Worm (Caenorhabditis elegans): ENCODE results near the gene C34B4.3.

Gene C34B4.3

ce11 chrV:13046125-13047123 is 24.5 kb downstream of the C34B4.3 start (continued):
- TF ChIP-seq lin-13 (GFP tag; optimal IDR thresholded peaks at IDR 0.05) (no peak), ama-1 (optimal IDR thresholded peaks at IDR 0.05) (no peak), nhr-10 (tag; optimal IDR thresholded peaks at IDR 0.05) (no peak), ceh-16 (tag; optimal IDR thresholded peaks at IDR 0.05) (no peak), gmeb-1 (tag; optimal IDR thresholded peaks at IDR 0.05) (no peak), sem-4 (tag; optimal IDR thresholded peaks at IDR 0.05) (no peak), lsy-2 (tag; optimal IDR thresholded peaks at IDR 0.05) (no peak), elt-1 (tag; optimal IDR thresholded peaks at IDR 0.05) (no peak), aly-2 (tag; optimal IDR thresholded peaks at IDR 0.05) (no peak), unc-55 (GFP tag; optimal IDR thresholded peaks at IDR 0.05) (no peak), nhr-11 (tag; optimal IDR thresholded peaks at IDR 0.05) (no peak), nhr-12 (tag; optimal IDR thresholded peaks at IDR 0.05) (no peak), ZK546.5 (tag; optimal IDR thresholded peaks at IDR 0.05) (no peak), peb-1 (tag; optimal IDR thresholded peaks at IDR 0.05) (no peak)

- no peak for TF ChIP-seq lsy-2 (tag; optimal IDR thresholded peaks at IDR 0.05)
- no peak for TF ChIP-seq F13H6.1 (tag; optimal IDR thresholded peaks at IDR 0.05)
- TF ChIP-seq peb-1 (tag; optimal IDR thresholded peaks at IDR 0.05), result no peak
- TF ChIP-seq C34F6.9 (tag; optimal IDR thresholded peaks at IDR 0.05), result no peak
- TF ChIP-seq dmd-4 (tag; optimal IDR thresholded peaks at IDR 0.05), result no peak
- no peak for TF ChIP-seq mbf-1 (tag; optimal IDR thresholded peaks at IDR 0.05)
Measured at ce11 chrV:13045017-13045416, 25.9 kb downstream of the C34B4.3 start.

ce11 chrV:13043832-13044521 is 27.0 kb downstream of the C34B4.3 start:
- TF ChIP-seq lin-13 (GFP tag; optimal IDR thresholded peaks at IDR 0.05), result no peak
- TF ChIP-seq snpc-4 (tag; optimal IDR thresholded peaks at IDR 0.05), result no peak
- no peak for TF ChIP-seq blmp-1 (tag; optimal IDR thresholded peaks at IDR 0.05; ENCODE audit: insufficient read depth)
- no peak for TF ChIP-seq nhr-10 (tag; optimal IDR thresholded peaks at IDR 0.05)
- no peak for TF ChIP-seq lin-11 (tag; optimal IDR thresholded peaks at IDR 0.05)
- no peak for TF ChIP-seq fos-1 (tag; optimal IDR thresholded peaks at IDR 0.05)
- TF ChIP-seq nhr-237 (tag; optimal IDR thresholded peaks at IDR 0.05), result no peak
- no peak for TF ChIP-seq elt-3 (tag; optimal IDR thresholded peaks at IDR 0.05)
- no peak for TF ChIP-seq peb-1 (tag; optimal IDR thresholded peaks at IDR 0.05)
- no peak for TF ChIP-seq unc-55 (GFP tag; optimal IDR thresholded peaks at IDR 0.05)
- no peak for TF ChIP-seq nhr-129 (tag; optimal IDR thresholded peaks at IDR 0.05)
- no peak for TF ChIP-seq ztf-4 (tag; optimal IDR thresholded peaks at IDR 0.05)
- TF ChIP-seq nhr-11 (tag; optimal IDR thresholded peaks at IDR 0.05), result no peak
- TF ChIP-seq sma-3 (GFP tag; optimal IDR thresholded peaks at IDR 0.05), result no peak

ce11 chrV:13043195-13043762 is 27.7 kb downstream of the C34B4.3 start, which contains the start of gene lap-2:
Gene lap-2, plus strand, starts transcription at chrV:13043712.
- TF ChIP-seq F13H6.1 (tag; optimal IDR thresholded peaks at IDR 0.05), result peak; percentile 17
- peak; percentile 23 for TF ChIP-seq crh-2 (tag; optimal IDR thresholded peaks at IDR 0.05)
- no peak for TF ChIP-seq nhr-237 (tag; optimal IDR thresholded peaks at IDR 0.05)
- no peak for TF ChIP-seq lin-13 (GFP tag; optimal IDR thresholded peaks at IDR 0.05)
- no peak for TF ChIP-seq unc-39 (tag; optimal IDR thresholded peaks at IDR 0.05)
- no peak for TF ChIP-seq mbf-1 (tag; optimal IDR thresholded peaks at IDR 0.05)
- TF ChIP-seq sma-9 (GFP tag; optimal IDR thresholded peaks at IDR 0.05), result peak; percentile 88
- no peak for TF ChIP-seq sma-9 (tag; optimal IDR thresholded peaks at IDR 0.05)
- TF ChIP-seq ztf-11 (tag; optimal IDR thresholded peaks at IDR 0.05), result no peak
- TF ChIP-seq zag-1 (tag; optimal IDR thresholded peaks at IDR 0.05), result no peak
- peak; percentile 36 for TF ChIP-seq fos-1 (tag; optimal IDR thresholded peaks at IDR 0.05)

Measured in whole organism, L2 larva.